Fruit fly (Drosophila melanogaster): Measurements from ENCODE around the gene CG33783.
A peak's percentile ranks its signal among the peaks of the same experiment; 100 is the strongest.

CG33783 gene

dm6 chr3R:10035765-10036164 is 30.8 kb upstream of the CG33783 start:
- TF ChIP-seq bab1 (GFP tag; optimal IDR thresholded peaks at IDR 0.05) (no peak), cic (GFP tag; optimal IDR thresholded peaks at IDR 0.05) (peak; percentile 78), toe (GFP tag; optimal IDR thresholded peaks at IDR 0.05) (no peak), Mnt (GFP tag; optimal IDR thresholded peaks at IDR 0.05) (peak; percentile 54), CG5204 (GFP tag; optimal IDR thresholded peaks at IDR 0.05) (no peak), tj (GFP tag; optimal IDR thresholded peaks at IDR 0.05) (peak; percentile 18), CG1620 (GFP tag; optimal IDR thresholded peaks at IDR 0.05) (no peak), kay (GFP tag; ENCODE audit: borderline replicate concordance) (no peak), CG7101 (tag; optimal IDR thresholded peaks at IDR 0.05) (no peak), pad (GFP tag; optimal IDR thresholded peaks at IDR 0.05) (no peak)

- no peak for TF ChIP-seq CG14711 (tag; optimal IDR thresholded peaks at IDR 0.05)
- no peak for TF ChIP-seq kay (GFP tag; ENCODE audit: borderline replicate concordance)
- no peak for TF ChIP-seq tj (GFP tag; optimal IDR thresholded peaks at IDR 0.05)
- no peak for TF ChIP-seq CG1620 (GFP tag; optimal IDR thresholded peaks at IDR 0.05)
- no peak for TF ChIP-seq CG11617 (GFP tag; optimal IDR thresholded peaks at IDR 0.05)
- TF ChIP-seq CG5204 (GFP tag; optimal IDR thresholded peaks at IDR 0.05): no peak
- no peak for TF ChIP-seq CG33017 (tag; optimal IDR thresholded peaks at IDR 0.05)
- TF ChIP-seq cic (GFP tag; optimal IDR thresholded peaks at IDR 0.05): no peak
- TF ChIP-seq cnc (optimal IDR thresholded peaks at IDR 0.05): no peak
- TF ChIP-seq Clk (GFP tag; optimal IDR thresholded peaks at IDR 0.05): no peak
- TF ChIP-seq CG12768 (GFP tag; optimal IDR thresholded peaks at IDR 0.05): no peak
- TF ChIP-seq bab1 (GFP tag; optimal IDR thresholded peaks at IDR 0.05): no peak
- TF ChIP-seq toe (GFP tag; optimal IDR thresholded peaks at IDR 0.05): no peak
- TF ChIP-seq CG7045 (GFP tag; optimal IDR thresholded peaks at IDR 0.05): no peak
- TF ChIP-seq Hr96 (GFP tag; optimal IDR thresholded peaks at IDR 0.05): no peak
- no peak for TF ChIP-seq Crg-1 (GFP tag; optimal IDR thresholded peaks at IDR 0.05)
- no peak for TF ChIP-seq ovo (GFP tag; optimal IDR thresholded peaks at IDR 0.05)
- no peak for TF ChIP-seq pad (GFP tag; optimal IDR thresholded peaks at IDR 0.05)
- no peak for TF ChIP-seq Mnt (GFP tag; optimal IDR thresholded peaks at IDR 0.05)
These were observed 27.4 kb upstream of the CG33783 start for dm6 chr3R:10039188-10039587.

dm6 chr3R:10040505-10040904 is 26.1 kb upstream of the CG33783 start:
- no peak for TF ChIP-seq Mnt (GFP tag; optimal IDR thresholded peaks at IDR 0.05)
- no peak for TF ChIP-seq CG1620 (GFP tag; optimal IDR thresholded peaks at IDR 0.05)
- no peak for TF ChIP-seq Hr96 (GFP tag; optimal IDR thresholded peaks at IDR 0.05)
- no peak for TF ChIP-seq cic (GFP tag; optimal IDR thresholded peaks at IDR 0.05)
- peak; percentile 32 for TF ChIP-seq tj (GFP tag; optimal IDR thresholded peaks at IDR 0.05)
- TF ChIP-seq CG14711 (tag; optimal IDR thresholded peaks at IDR 0.05): no peak

- no peak for TF ChIP-seq Crg-1 (GFP tag; optimal IDR thresholded peaks at IDR 0.05)
- TF ChIP-seq CG12768 (GFP tag; optimal IDR thresholded peaks at IDR 0.05): no peak
- no peak for TF ChIP-seq bab1 (GFP tag; optimal IDR thresholded peaks at IDR 0.05)
- TF ChIP-seq CG1620 (GFP tag; optimal IDR thresholded peaks at IDR 0.05): no peak
- TF ChIP-seq Mnt (GFP tag; optimal IDR thresholded peaks at IDR 0.05): no peak
- TF ChIP-seq toe (GFP tag; optimal IDR thresholded peaks at IDR 0.05): no peak
- TF ChIP-seq CG7101 (tag; optimal IDR thresholded peaks at IDR 0.05): no peak
- TF ChIP-seq ovo (GFP tag; optimal IDR thresholded peaks at IDR 0.05): no peak
- no peak for TF ChIP-seq Hr96 (GFP tag; optimal IDR thresholded peaks at IDR 0.05)
- no peak for TF ChIP-seq CG7045 (GFP tag; optimal IDR thresholded peaks at IDR 0.05)
- TF ChIP-seq cnc (optimal IDR thresholded peaks at IDR 0.05): no peak
- no peak for TF ChIP-seq CG14711 (tag; optimal IDR thresholded peaks at IDR 0.05)
- TF ChIP-seq tj (GFP tag; optimal IDR thresholded peaks at IDR 0.05): no peak
- TF ChIP-seq kay (GFP tag; ENCODE audit: borderline replicate concordance): no peak
- TF ChIP-seq CG5204 (GFP tag; optimal IDR thresholded peaks at IDR 0.05): no peak
- TF ChIP-seq Clk (GFP tag; optimal IDR thresholded peaks at IDR 0.05): no peak
- TF ChIP-seq CG11617 (GFP tag; optimal IDR thresholded peaks at IDR 0.05): no peak
- TF ChIP-seq pad (GFP tag; optimal IDR thresholded peaks at IDR 0.05): no peak
- TF ChIP-seq cic (GFP tag; optimal IDR thresholded peaks at IDR 0.05): no peak
- no peak for TF ChIP-seq CG33017 (tag; optimal IDR thresholded peaks at IDR 0.05)
These were observed 24.4 kb upstream of the CG33783 start for dm6 chr3R:10042024-10042663.

- TF ChIP-seq toe (GFP tag; optimal IDR thresholded peaks at IDR 0.05) (no peak), bab1 (GFP tag; optimal IDR thresholded peaks at IDR 0.05) (peak; percentile 76), Crg-1 (GFP tag; optimal IDR thresholded peaks at IDR 0.05) (peak; percentile 75), CG33017 (tag; optimal IDR thresholded peaks at IDR 0.05) (peak; percentile 94), CG11617 (GFP tag; optimal IDR thresholded peaks at IDR 0.05) (peak; percentile 84), pad (GFP tag; optimal IDR thresholded peaks at IDR 0.05) (peak; percentile 67), kay (GFP tag; ENCODE audit: borderline replicate concordance) (no peak), CG7045 (GFP tag; optimal IDR thresholded peaks at IDR 0.05) (peak; percentile 87), CG14711 (tag; optimal IDR thresholded peaks at IDR 0.05) (peak; percentile 91), cnc (optimal IDR thresholded peaks at IDR 0.05) (no peak), Hr96 (GFP tag; optimal IDR thresholded peaks at IDR 0.05) (no peak), Mnt (GFP tag; optimal IDR thresholded peaks at IDR 0.05) (peak; percentile 36), cic (GFP tag; optimal IDR thresholded peaks at IDR 0.05) (peak; percentile 19), CG7101 (tag; optimal IDR thresholded peaks at IDR 0.05) (peak; percentile 95), ovo (GFP tag; optimal IDR thresholded peaks at IDR 0.05) (peak; percentile 42), CG1620 (GFP tag; optimal IDR thresholded peaks at IDR 0.05) (peak; percentile 48), CG5204 (GFP tag; optimal IDR thresholded peaks at IDR 0.05) (no peak), CG12768 (GFP tag; optimal IDR thresholded peaks at IDR 0.05) (peak; percentile 75), Clk (GFP tag; optimal IDR thresholded peaks at IDR 0.05) (peak; percentile 52), tj (GFP tag; optimal IDR thresholded peaks at IDR 0.05) (peak; percentile 53)
These were observed 23.8 kb upstream of the CG33783 start, which contains the start of the genes Mical and CG3909 for dm6 chr3R:10042664-10043372. TSS of gene Mical (minus strand) at chr3R:10042895. TSS of gene CG3909 (plus strand) at chr3R:10043270.
